Worm (Caenorhabditis elegans): ENCODE data around the gene nhr-168.

ce11 chrV:13312210-13312676 lies 21.4 kb downstream of the nhr-168 start, which contains the start of gene nasp-2:
- no peak for TF ChIP-seq fos-1 (tag; optimal IDR thresholded peaks at IDR 0.05)
- TF ChIP-seq pqm-1 (tag; optimal IDR thresholded peaks at IDR 0.05) = no peak
- no peak for TF ChIP-seq nhr-76 (tag; optimal IDR thresholded peaks at IDR 0.05)
- no peak for TF ChIP-seq snpc-4 (tag; optimal IDR thresholded peaks at IDR 0.05)
- no peak for TF ChIP-seq gei-8 (GFP tag; optimal IDR thresholded peaks at IDR 0.05)
- no peak for TF ChIP-seq mxl-3 (GFP tag; optimal IDR thresholded peaks at IDR 0.05)
- no peak for TF ChIP-seq lin-15B (tag; optimal IDR thresholded peaks at IDR 0.05)
- TF ChIP-seq rbr-2 (tag; optimal IDR thresholded peaks at IDR 0.05) = no peak
- no peak for TF ChIP-seq nhr-11 (tag; optimal IDR thresholded peaks at IDR 0.05)
- no peak for TF ChIP-seq lsy-2 (tag; optimal IDR thresholded peaks at IDR 0.05)
- no peak for TF ChIP-seq madf-5 (GFP tag; IDR thresholded peaks at IDR 0.05)
- peak; percentile 87 for TF ChIP-seq unc-130 (GFP tag; optimal IDR thresholded peaks at IDR 0.05)
- TF ChIP-seq nhr-28 (tag; optimal IDR thresholded peaks at IDR 0.05) = no peak
